Fruit fly (Drosophila melanogaster): ENCODE data around the gene Nelf-A.

dm6 chr3R:21188540-21189276, 34.8 kb upstream of the Nelf-A start:
- TF ChIP-seq CG13204 (GFP tag; optimal IDR thresholded peaks at IDR 0.05): peak; percentile 100
- TF ChIP-seq rn (GFP tag; IDR thresholded peaks at IDR 0.05): no peak

Measured in whole organism, pupa.